Fruit fly (Drosophila melanogaster) whole organism: ENCODE measurements around the gene CG17364.

Experiments
- CG8478 ChIP-seq: fragments of >200 bp; optimal IDR thresholded peaks from 2 replicates; lab custom pipeline; 2018; ENCODE audit warnings: inconsistent platforms
- Dll ChIP-seq: fragments of >200 bp; optimal IDR thresholded peaks from 2 replicates; lab custom pipeline; 2017
- EcR ChIP-seq, 2 experiments: fragments of >200 bp; optimal IDR thresholded peaks; 2 replicates each; lab custom pipeline; 2017; ENCODE audit warnings: missing biosample characterization in 2 of 2, missing genetic modification characterization in 2 of 2, missing genetic modification reagents in 2 of 2
- pan ChIP-seq: fragments of >200 bp; optimal IDR thresholded peaks from 2 replicates; lab custom pipeline; 2017
- psq ChIP-seq: fragments of >200 bp; optimal IDR thresholded peaks from 2 replicates; lab custom pipeline; 2017
- usp ChIP-seq: fragments of >200 bp; optimal IDR thresholded peaks from 2 replicates; lab custom pipeline; 2017; ENCODE audit warnings: missing biosample characterization, missing genetic modification characterization, mixed read lengths

The CG17364 gene

DNA sequence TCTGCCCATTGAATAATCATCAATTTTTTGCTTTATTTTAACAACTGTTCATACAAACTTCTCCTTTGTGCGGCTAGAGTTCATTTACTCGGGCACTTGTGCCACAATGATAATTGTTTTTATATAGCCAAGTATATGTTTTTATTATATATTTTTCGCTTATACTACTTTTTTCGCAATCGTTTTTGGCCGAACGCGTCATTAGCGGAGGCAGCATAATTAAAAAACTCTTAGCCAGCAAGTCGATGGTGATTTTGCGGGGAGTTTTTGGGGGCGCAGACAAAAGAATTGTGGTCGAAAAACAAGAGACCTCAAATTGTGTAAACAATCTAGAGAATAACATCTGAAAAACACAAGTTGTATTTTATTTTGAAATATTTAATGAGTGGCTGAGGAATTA lies 41.6 kb downstream of the CG17364 start:
- no peak for TF ChIP-seq Dll (lab: Kevin White, UChicago)
- no peak for TF ChIP-seq EcR (GFP tag; optimal IDR thresholded peaks at IDR 0.05; lab: Kevin White, UChicago)
- TF ChIP-seq CG8478 (lab: Kevin White, UChicago) = no peak
- no peak for TF ChIP-seq psq (lab: Kevin White, UChicago)
- no peak for TF ChIP-seq pan
- no peak for TF ChIP-seq usp (GFP tag; lab: Kevin White, UChicago)

- no peak for TF ChIP-seq pan
- no peak for TF ChIP-seq psq (lab: Kevin White, UChicago)
- no peak for TF ChIP-seq EcR (GFP tag; optimal IDR thresholded peaks at IDR 0.05; lab: Kevin White, UChicago)
- TF ChIP-seq Dll (lab: Kevin White, UChicago) = no peak
- TF ChIP-seq usp (GFP tag; lab: Kevin White, UChicago) = no peak
- no peak for TF ChIP-seq CG8478 (lab: Kevin White, UChicago)
Observed at dm6 chr3L:13949440-13950066, 43.6 kb downstream of the CG17364 start.

dm6 chr3L:13946003-13946402 lies 47.2 kb downstream of the CG17364 start:
- TF ChIP-seq CG8478 (lab: Kevin White, UChicago) (no peak), EcR (GFP tag; optimal IDR thresholded peaks at IDR 0.05; lab: Kevin White, UChicago) (no peak), usp (GFP tag; lab: Kevin White, UChicago) (no peak), pan (no peak)

DNA sequence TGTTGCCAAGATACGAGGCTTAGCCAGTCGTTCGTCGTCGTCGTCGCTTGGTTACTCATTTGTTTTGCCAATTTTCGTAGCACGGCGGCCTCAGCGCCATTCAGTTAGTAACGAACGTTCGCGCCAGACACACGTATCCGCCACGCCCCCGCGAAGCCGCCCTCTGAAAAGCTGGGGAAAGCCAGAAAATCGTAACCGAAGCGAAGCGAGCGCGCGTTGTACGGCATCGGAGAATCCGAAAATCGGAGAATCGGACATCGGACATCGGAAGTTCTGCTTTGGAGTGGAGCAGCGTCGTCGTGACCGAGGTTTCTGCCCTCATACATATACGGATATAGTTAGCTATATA lies 54.1 kb downstream of the CG17364 start, which contains the start of gene CG32137:
TSS of gene CG32137 (plus strand) at position 100 of the 349 bp plus-strand sequence.
- TF ChIP-seq EcR (GFP tag; optimal IDR thresholded peaks at IDR 0.05; lab: Kevin White, UChicago) = no peak
- no peak for TF ChIP-seq usp (GFP tag; lab: Kevin White, UChicago)
- no peak for TF ChIP-seq pan
- no peak for TF ChIP-seq CG8478 (lab: Kevin White, UChicago)
- no peak for TF ChIP-seq Dll (lab: Kevin White, UChicago)
- TF ChIP-seq psq (lab: Kevin White, UChicago) = no peak

DNA sequence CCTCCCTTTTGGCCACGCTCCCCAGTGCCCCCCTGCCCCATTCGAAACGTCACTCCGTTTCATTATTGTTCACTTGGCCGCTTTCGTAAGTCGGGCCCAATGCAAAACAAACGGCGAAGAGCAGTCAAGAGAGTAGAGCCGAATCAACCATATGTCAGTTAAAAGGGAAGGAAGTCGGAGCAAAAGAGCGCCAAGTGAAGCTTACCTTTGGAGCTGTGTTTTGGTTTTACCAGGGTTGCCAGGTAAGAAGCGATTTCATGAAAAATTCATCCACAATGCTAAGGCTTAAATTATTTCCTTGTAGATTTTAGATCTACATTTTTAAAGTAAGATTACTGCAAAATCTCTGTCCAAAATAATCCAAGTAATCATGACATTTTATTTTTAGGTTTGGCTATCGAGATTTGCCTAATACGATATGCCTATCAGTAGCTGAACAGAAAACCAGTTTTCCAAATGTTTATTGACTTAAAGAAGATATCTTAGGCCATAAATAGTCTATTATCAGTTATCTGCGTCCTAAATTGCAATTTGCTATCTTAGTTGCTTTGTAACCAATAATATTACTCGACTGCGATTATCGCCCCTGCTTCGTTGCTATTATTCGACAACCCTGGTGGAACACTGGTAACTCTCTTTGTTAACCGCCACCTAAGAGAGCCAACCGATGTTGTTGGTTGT lies 54.6 kb downstream of the CG17364 start:
- no peak for TF ChIP-seq Dll (lab: Kevin White, UChicago)
- no peak for TF ChIP-seq pan
- no peak for TF ChIP-seq usp (GFP tag; lab: Kevin White, UChicago)
- no peak for TF ChIP-seq psq (lab: Kevin White, UChicago)
- TF ChIP-seq CG8478 (lab: Kevin White, UChicago) = no peak
- TF ChIP-seq EcR (GFP tag; optimal IDR thresholded peaks at IDR 0.05; lab: Kevin White, UChicago) = no peak

- TF ChIP-seq psq (lab: Kevin White, UChicago) (no peak), Dll (lab: Kevin White, UChicago) (no peak), pan (no peak), usp (GFP tag; lab: Kevin White, UChicago) (no peak), EcR (GFP tag; optimal IDR thresholded peaks at IDR 0.05; lab: Kevin White, UChicago) (no peak), CG8478 (lab: Kevin White, UChicago) (no peak)
Observed at dm6 chr3L:13936771-13937170, 56.4 kb downstream of the CG17364 start.

dm6 chr3L:13934902-13935301 lies 58.3 kb downstream of the CG17364 start:
- TF ChIP-seq EcR (GFP tag; optimal IDR thresholded peaks at IDR 0.05; lab: Kevin White, UChicago) (no peak), usp (GFP tag; lab: Kevin White, UChicago) (no peak), pan (no peak), psq (lab: Kevin White, UChicago) (no peak), Dll (lab: Kevin White, UChicago) (no peak), CG8478 (lab: Kevin White, UChicago) (no peak)

dm6 chr3L:13928769-13929594 lies 64.2 kb downstream of the CG17364 start, which contains the start of the genes CG8833 and DCTN1-p150:
TSS of gene CG8833 (minus strand) at chr3L:13929000.
TSS of gene DCTN1-p150 (plus strand) at chr3L:13929387.
- TF ChIP-seq EcR (GFP tag; optimal IDR thresholded peaks at IDR 0.05; lab: Kevin White, UChicago) (no peak), pan (no peak), usp (GFP tag; lab: Kevin White, UChicago) (no peak), CG8478 (lab: Kevin White, UChicago) (no peak), psq (lab: Kevin White, UChicago) (no peak), Dll (lab: Kevin White, UChicago) (no peak)
